Worm (Caenorhabditis elegans): Measurements from ENCODE around the gene snrp-3.

- TF ChIP-seq T22C8.4 (GFP tag; IDR thresholded peaks at IDR 0.05), result no peak
- TF ChIP-seq ztf-29 (GFP tag; IDR thresholded peaks at IDR 0.05), result no peak
These were observed 34.0 kb downstream of the snrp-3 start, which contains the start of gene C49C8.5 for ce11 chrIV:8653592-8653991.

Data from whole organism, midembryonic.